Fruit fly (Drosophila melanogaster) whole organism, embryonic: Measurements from ENCODE around the gene CG7953.

Experiments
- Adf1 ChIP-seq: fragments of 200-800 bp; sonication (Bioruptor generic); IDR thresholded peaks from 2 replicates; pipeline ENCODE4 v1.3.6; 2022; ENCODE audit warnings: missing biosample characterization, missing genetic modification characterization
- Atf6 ChIP-seq: fragments of 200-800 bp; sonication (Bioruptor generic); IDR thresholded peaks from 2 replicates; pipeline ENCODE4 v1.3.6; 2022; ENCODE audit warnings: missing biosample characterization, missing genetic modification characterization
- BEAF-32 ChIP-seq: fragments of 200-800 bp; sonication (Bioruptor generic); optimal IDR thresholded peaks from 3 replicates; lab custom pipeline; 2017; ENCODE audit warnings: missing biosample characterization, missing genetic modification characterization, mild to moderate bottlenecking, moderate library complexity, missing genetic modification reagents
- Bgb ChIP-seq: fragments of 200-800 bp; sonication (Bioruptor generic); IDR thresholded peaks from 2 replicates; pipeline ENCODE4 v1.3.6; 2022; ENCODE audit warnings: missing biosample characterization, missing genetic modification characterization; ENCODE audit not compliant: partially characterized antibody
- CG1233 ChIP-seq: fragments of 200-800 bp; sonication (Bioruptor generic); optimal IDR thresholded peaks from 4 replicates; lab custom pipeline; 2018; ENCODE audit warnings: missing biosample characterization, mild to moderate bottlenecking, missing genetic modification characterization
- CG13424 ChIP-seq: fragments of 200-800 bp; sonication (Bioruptor generic); optimal IDR thresholded peaks from 2 replicates; lab custom pipeline; 2019; ENCODE audit warnings: missing biosample characterization, mild to moderate bottlenecking, missing genetic modification characterization, moderate library complexity
- CG15514 ChIP-seq: fragments of 200-800 bp; sonication (Bioruptor generic); optimal IDR thresholded peaks from 3 replicates; lab custom pipeline; 2017; ENCODE audit warnings: missing biosample characterization, missing genetic modification characterization, mild to moderate bottlenecking, moderate library complexity, missing genetic modification reagents
- CG17829 ChIP-seq: fragments of 200-800 bp; optimal IDR thresholded peaks from 2 replicates; lab custom pipeline; 2019; ENCODE audit warnings: missing biosample characterization, mild to moderate bottlenecking, missing genetic modification characterization, moderate library complexity
- CG18011 ChIP-seq: fragments of 200-800 bp; sonication (Bioruptor generic); optimal IDR thresholded peaks from 2 replicates; lab custom pipeline; 2017; ENCODE audit warnings: missing biosample characterization, missing genetic modification characterization, mild to moderate bottlenecking, moderate library complexity, missing genotype
- CG3847 ChIP-seq: fragments of 200-800 bp; sonication (Bioruptor generic); IDR thresholded peaks from 2 replicates; pipeline ENCODE4 v1.3.6; 2022; ENCODE audit warnings: missing biosample characterization, missing genetic modification characterization
- CG4424 ChIP-seq: fragments of 200-800 bp; sonication (Bioruptor generic); optimal IDR thresholded peaks from 3 replicates; lab custom pipeline; 2016; ENCODE audit warnings: missing biosample characterization, missing genetic modification characterization
- CG4854 ChIP-seq: fragments of 200-800 bp; sonication (Bioruptor generic); optimal IDR thresholded peaks from 2 replicates; lab custom pipeline; 2016; ENCODE audit warnings: missing biosample characterization, missing genetic modification characterization, inconsistent platforms
- CG5245 ChIP-seq: fragments of 200-800 bp; sonication (Bioruptor generic); optimal IDR thresholded peaks from 3 replicates; lab custom pipeline; 2016; ENCODE audit warnings: missing biosample characterization, missing genetic modification characterization
- CG7357 ChIP-seq: fragments of 200-800 bp; sonication (Bioruptor generic); IDR thresholded peaks from 3 replicates; pipeline ENCODE4 v1.3.6; 2022; ENCODE audit warnings: missing biosample characterization, missing genetic modification characterization
- CG7786 ChIP-seq: fragments of 200-800 bp; sonication (Bioruptor generic); optimal IDR thresholded peaks from 2 replicates; lab custom pipeline; 2016; ENCODE audit warnings: missing biosample characterization, missing genetic modification characterization
- CG9609 ChIP-seq: fragments of 200-800 bp; sonication (Bioruptor generic); optimal IDR thresholded peaks from 3 replicates; lab custom pipeline; 2016; ENCODE audit warnings: missing biosample characterization, missing genetic modification characterization
- CTCF ChIP-seq: fragments of 200-800 bp; sonication (Bioruptor generic); optimal IDR thresholded peaks from 2 replicates; lab custom pipeline; 2017; ENCODE audit warnings: missing biosample characterization, mild to moderate bottlenecking, missing genetic modification characterization, moderate library complexity
- Camta ChIP-seq: fragments of 200-800 bp; sonication (Bioruptor generic); optimal IDR thresholded peaks from 2 replicates; lab custom pipeline; 2016; ENCODE audit warnings: missing biosample characterization, missing genetic modification characterization
- Chrac-16 ChIP-seq: fragments of 200-800 bp; sonication (Bioruptor generic); optimal IDR thresholded peaks from 3 replicates; lab custom pipeline; 2016; ENCODE audit warnings: missing biosample characterization, missing genetic modification characterization
- Dbx ChIP-seq: fragments of 200-800 bp; sonication (Bioruptor generic); IDR thresholded peaks from 3 replicates; pipeline ENCODE4 v1.3.6; 2022; ENCODE audit warnings: missing biosample characterization, missing genetic modification characterization
- Gsc ChIP-seq: fragments of 200-800 bp; sonication (Bioruptor generic); IDR thresholded peaks from 2 replicates; pipeline ENCODE4 v1.3.6; 2022; ENCODE audit warnings: missing biosample characterization, missing genetic modification characterization
- HLH4C ChIP-seq: fragments of 200-800 bp; sonication (Bioruptor generic); IDR thresholded peaks from 3 replicates; pipeline ENCODE4 v1.3.6; 2022; ENCODE audit warnings: missing biosample characterization, missing genetic modification characterization; ENCODE audit not compliant: partially characterized antibody
- HLH54F ChIP-seq: fragments of 200-800 bp; sonication (Bioruptor generic); optimal IDR thresholded peaks from 3 replicates; lab custom pipeline; 2016; ENCODE audit warnings: missing biosample characterization, missing genetic modification characterization
- Hr51 ChIP-seq, 2 experiments: fragments of 200-800 bp; sonication (Bioruptor generic); optimal IDR thresholded peaks; 2 replicates in 1 of 2; 3 replicates in 1 of 2; lab custom pipeline; 2016 to 2018; ENCODE audit warnings: missing biosample characterization in 2 of 2, missing genetic modification characterization in 2 of 2, mild to moderate bottlenecking in 1 of 2, moderate library complexity in 1 of 2
- Kr ChIP-seq: fragments of 200-800 bp; sonication (Bioruptor generic); optimal IDR thresholded peaks from 2 replicates; lab custom pipeline; 2017; ENCODE audit warnings: missing biosample characterization, mild to moderate bottlenecking, missing genetic modification characterization
- Lpt ChIP-seq: fragments of >200 bp; optimal IDR thresholded peaks from 2 replicates; lab custom pipeline; 2018; ENCODE audit warnings: missing biosample characterization, missing genetic modification characterization
- Nf-YB ChIP-seq: fragments of 200-800 bp; sonication (Bioruptor generic); optimal IDR thresholded peaks from 3 replicates; lab custom pipeline; 2019; ENCODE audit warnings: missing biosample characterization, mild to moderate bottlenecking, missing genetic modification characterization, moderate library complexity
- Optix ChIP-seq: fragments of 200-800 bp; sonication (Bioruptor generic); IDR thresholded peaks from 3 replicates; pipeline ENCODE4 v1.3.6; 2022; ENCODE audit warnings: missing biosample characterization, missing genetic modification characterization
- Ptx1 ChIP-seq: fragments of 200-800 bp; sonication (Bioruptor generic); IDR thresholded peaks from 2 replicates; pipeline ENCODE4 v1.3.6; 2022; ENCODE audit warnings: missing biosample characterization, missing genetic modification characterization
- Rfx ChIP-seq: fragments of 200-800 bp; sonication (Bioruptor generic); IDR thresholded peaks from 2 replicates; pipeline ENCODE4 v1.3.6; 2022; ENCODE audit warnings: missing biosample characterization, missing genetic modification characterization
- Trl ChIP-seq, 3 experiments: fragments of >200 bp in 2 of 3; fragments of 200-800 bp in 1 of 3; sonication (Bioruptor generic) in 1 of 3; optimal IDR thresholded peaks; 2 replicates in 1 of 3; 3 replicates in 2 of 3; lab custom pipeline; 2016 to 2017; ENCODE audit warnings: missing biosample characterization in 1 of 3, missing genetic modification characterization in 1 of 3
- bsh ChIP-seq, 2 experiments: fragments of 200-800 bp; sonication (Bioruptor generic); optimal IDR thresholded peaks; 2 replicates each; lab custom pipeline; 2017 to 2018; ENCODE audit warnings: mild to moderate bottlenecking in 2 of 2, missing biosample characterization in 2 of 2, missing genetic modification characterization in 2 of 2, moderate library complexity in 1 of 2
- dati ChIP-seq: fragments of 200-800 bp; sonication (Bioruptor generic); IDR thresholded peaks from 2 replicates; pipeline ENCODE4 v1.3.6; 2022; ENCODE audit warnings: missing biosample characterization, missing genetic modification characterization
- dpn ChIP-seq, 2 experiments: fragments of 200-800 bp; sonication (Bioruptor generic); optimal IDR thresholded peaks; 3 replicates each; lab custom pipeline; 2016; ENCODE audit warnings: missing biosample characterization in 2 of 2, missing genetic modification characterization in 2 of 2
- esg ChIP-seq: fragments of 200-800 bp; sonication (Bioruptor generic); conservative IDR thresholded peaks from 2 replicates; pipeline ENCODE4 v1.3.6; 2022; ENCODE audit warnings: missing biosample characterization, missing genetic modification characterization
- fd102C ChIP-seq: fragments of 200-800 bp; sonication (Bioruptor generic); optimal IDR thresholded peaks from 2 replicates; lab custom pipeline; 2018; ENCODE audit warnings: missing biosample characterization, mild to moderate bottlenecking, missing genetic modification characterization, moderate library complexity
- fu2 ChIP-seq: fragments of 200-800 bp; sonication (Bioruptor generic); optimal IDR thresholded peaks from 2 replicates; lab custom pipeline; 2016; ENCODE audit warnings: missing biosample characterization, missing genetic modification characterization
- gem ChIP-seq: fragments of 200-800 bp; sonication (Bioruptor generic); optimal IDR thresholded peaks from 2 replicates; lab custom pipeline; 2019; ENCODE audit warnings: missing biosample characterization, mild to moderate bottlenecking, missing genetic modification characterization, moderate library complexity
- jumu ChIP-seq: fragments of 200-800 bp; sonication (Bioruptor generic); optimal IDR thresholded peaks from 3 replicates; lab custom pipeline; 2016; ENCODE audit warnings: missing biosample characterization, missing genetic modification characterization
- klu ChIP-seq: fragments of 200-800 bp; sonication (Bioruptor generic); IDR thresholded peaks from 2 replicates; pipeline ENCODE4 v1.3.6; 2022; ENCODE audit warnings: missing biosample characterization, missing genetic modification characterization
- lbe ChIP-seq: fragments of 200-800 bp; sonication (Bioruptor generic); optimal IDR thresholded peaks from 2 replicates; lab custom pipeline; 2016; ENCODE audit warnings: missing biosample characterization, mild to moderate bottlenecking, missing genetic modification characterization
- lmd ChIP-seq: fragments of 200-800 bp; sonication (Bioruptor generic); IDR thresholded peaks from 2 replicates; pipeline ENCODE4 v1.3.6; 2022; ENCODE audit warnings: missing biosample characterization, missing genetic modification characterization
- lov ChIP-seq, 2 experiments: fragments of 200-800 bp in 1 of 2; fragments of >200 bp in 1 of 2; sonication (Bioruptor generic) in 1 of 2; IDR thresholded peaks in 1 of 2; optimal IDR thresholded peaks in 1 of 2; 2 replicates in 1 of 2; 3 replicates in 1 of 2; pipeline versions ENCODE4 v1.3.6 to Lab custom; 2017 to 2022; ENCODE audit warnings: missing biosample characterization in 1 of 2, missing genetic modification characterization in 1 of 2
- nerfin-2 ChIP-seq: fragments of 200-800 bp; sonication (Bioruptor generic); IDR thresholded peaks from 2 replicates; pipeline ENCODE4 v1.3.6; 2022; ENCODE audit warnings: missing biosample characterization, missing genetic modification characterization; ENCODE audit not compliant: partially characterized antibody
- sens ChIP-seq: fragments of 200-800 bp; sonication (Bioruptor generic); peaks from one replicate; lab custom pipeline; 2016; ENCODE audit warnings: missing biosample characterization, missing genetic modification characterization
- sisA ChIP-seq: fragments of 200-800 bp; sonication (Bioruptor generic); IDR thresholded peaks from 2 replicates; pipeline ENCODE4 v1.3.6; 2022; ENCODE audit warnings: missing biosample characterization, missing genetic modification characterization
- sqz ChIP-seq: fragments of 200-800 bp; sonication (Bioruptor generic); optimal IDR thresholded peaks from 3 replicates; lab custom pipeline; 2018; ENCODE audit warnings: missing biosample characterization, mild to moderate bottlenecking, missing genetic modification characterization
- tgo ChIP-seq: fragments of 200-800 bp; sonication (Bioruptor generic); IDR thresholded peaks from 3 replicates; pipeline ENCODE4 v1.3.6; 2022; ENCODE audit warnings: missing biosample characterization, missing genetic modification characterization
- tup ChIP-seq: fragments of 200-800 bp; sonication (Bioruptor generic); optimal IDR thresholded peaks from 2 replicates; lab custom pipeline; 2016; ENCODE audit warnings: missing biosample characterization, mild to moderate bottlenecking, missing genetic modification characterization, moderate library complexity
- vnd ChIP-seq: fragments of 200-800 bp; sonication (Bioruptor generic); IDR thresholded peaks from 3 replicates; pipeline ENCODE4 v1.3.6; 2022; ENCODE audit warnings: missing biosample characterization, missing genetic modification characterization; ENCODE audit not compliant: partially characterized antibody
- yki ChIP-seq: fragments of >200 bp; optimal IDR thresholded peaks from 3 replicates; lab custom pipeline; 2018

Gene CG7953

dm6 chr2L:13881939-13882338 is 34.2 kb downstream of the CG7953 start (continued):
- no peak for TF ChIP-seq jumu
- no peak for TF ChIP-seq tgo (GFP tag; lab: Robert Waterston, UW)
- 0 out of 2 replicates have a peak, but pooled peaks have one; percentile 14 for TF ChIP-seq CG3847
- TF ChIP-seq gem (tag; lab: Kevin White, UChicago): peak; percentile 11
- no peak for TF ChIP-seq Nf-YB (GFP tag; lab: Kevin White, UChicago)
- no peak for TF ChIP-seq HLH4C (GFP tag; lab: Robert Waterston, UW)
- peak; percentile 24 for TF ChIP-seq CG7786 (GFP tag; lab: Kevin White, UChicago)
- TF ChIP-seq lmd: no peak
- TF ChIP-seq Dbx (GFP tag; lab: Robert Waterston, UW): peak; percentile 23; the same call in 1 of the 3 replicates
- TF ChIP-seq Camta: no peak
- no peak for TF ChIP-seq CG18011 (GFP tag; lab: Kevin White, UChicago)
- TF ChIP-seq sqz: no peak
- TF ChIP-seq Rfx (GFP tag; lab: Robert Waterston, UW): peak; percentile 34; the same call in 1 of the 2 replicates
- no peak for TF ChIP-seq nerfin-2 (GFP tag; lab: Robert Waterston, UW)
- no peak for TF ChIP-seq CTCF (GFP tag; lab: Kevin White, UChicago)
- no peak for TF ChIP-seq CG7357 (GFP tag; lab: Robert Waterston, UW)
- no peak for TF ChIP-seq klu
- peak; percentile 7; the same call in 1 of the 2 replicates for TF ChIP-seq Adf1 (GFP tag; lab: Robert Waterston, UW)
- TF ChIP-seq Optix (GFP tag; lab: Robert Waterston, UW): no peak
- TF ChIP-seq CG9609 (GFP tag; lab: Kevin White, UChicago): no peak
- no peak for TF ChIP-seq Chrac-16 (GFP tag; lab: Kevin White, UChicago)
- TF ChIP-seq Ptx1 (GFP tag; lab: Robert Waterston, UW): no peak
- no peak for TF ChIP-seq Kr (GFP tag; lab: Kevin White, UChicago)
- TF ChIP-seq BEAF-32 (GFP tag; lab: Kevin White, UChicago): no peak
- TF ChIP-seq fu2: no peak
- no peak for TF ChIP-seq Bgb (GFP tag; lab: Robert Waterston, UW)
- TF ChIP-seq Gsc (GFP tag; lab: Robert Waterston, UW): no peak
- no peak for TF ChIP-seq CG4424
- TF ChIP-seq CG4854 (GFP tag; lab: Kevin White, UChicago): no peak
- no peak for TF ChIP-seq CG5245 (GFP tag; lab: Kevin White, UChicago)
- no peak for TF ChIP-seq bsh (GFP tag; optimal IDR thresholded peaks at IDR 0.05; lab: Kevin White, UChicago)
- no peak for TF ChIP-seq lov (optimal IDR thresholded peaks at IDR 0.05; lab: Kevin White, UChicago)
- TF ChIP-seq lov (GFP tag; IDR thresholded peaks at IDR 0.05; lab: Robert Waterston, UW): no peak
- TF ChIP-seq sisA (GFP tag; lab: Robert Waterston, UW): no peak
- no peak for TF ChIP-seq vnd (GFP tag; lab: Robert Waterston, UW)
- TF ChIP-seq CG1233 (GFP tag; lab: Kevin White, UChicago): peak; percentile 9
- no peak for TF ChIP-seq CG17829 (tag; lab: Kevin White, UChicago)
- no peak for TF ChIP-seq esg (GFP tag; lab: Robert Waterston, UW)
- TF ChIP-seq Trl (optimal IDR thresholded peaks at IDR 0.05; lab: Kevin White, UChicago): no peak
- TF ChIP-seq Trl (GFP tag; optimal IDR thresholded peaks at IDR 0.05; lab: Kevin White, UChicago): no peak
- TF ChIP-seq lbe: peak; percentile 74
- TF ChIP-seq yki: no peak
- TF ChIP-seq Hr51 (GFP tag; optimal IDR thresholded peaks at IDR 0.05; lab: Kevin White, UChicago): no peak
- no peak for TF ChIP-seq fd102C (GFP tag; lab: Kevin White, UChicago)
- peak; percentile 24 for TF ChIP-seq HLH54F
- peak; percentile 55 for TF ChIP-seq sens (GFP tag; lab: Kevin White, UChicago)
- no peak for TF ChIP-seq tup (GFP tag; lab: Kevin White, UChicago)
- TF ChIP-seq CG15514 (GFP tag; lab: Kevin White, UChicago): peak; percentile 45
- no peak for TF ChIP-seq dpn (GFP tag; optimal IDR thresholded peaks at IDR 0.05; lab: Kevin White, UChicago)
- TF ChIP-seq Lpt (GFP tag; lab: Kevin White, UChicago): no peak
- TF ChIP-seq CG13424: no peak
- TF ChIP-seq Atf6 (GFP tag; lab: Robert Waterston, UW): peak; percentile 28; the same call in 1 of the 2 replicates
- TF ChIP-seq dati (GFP tag; lab: Robert Waterston, UW): no peak
